Worm (Caenorhabditis elegans): Measurements from ENCODE around the gene pyt-1.
A peak's percentile ranks its signal among the peaks of the same experiment; 100 is the strongest.

Gene pyt-1

DNA sequence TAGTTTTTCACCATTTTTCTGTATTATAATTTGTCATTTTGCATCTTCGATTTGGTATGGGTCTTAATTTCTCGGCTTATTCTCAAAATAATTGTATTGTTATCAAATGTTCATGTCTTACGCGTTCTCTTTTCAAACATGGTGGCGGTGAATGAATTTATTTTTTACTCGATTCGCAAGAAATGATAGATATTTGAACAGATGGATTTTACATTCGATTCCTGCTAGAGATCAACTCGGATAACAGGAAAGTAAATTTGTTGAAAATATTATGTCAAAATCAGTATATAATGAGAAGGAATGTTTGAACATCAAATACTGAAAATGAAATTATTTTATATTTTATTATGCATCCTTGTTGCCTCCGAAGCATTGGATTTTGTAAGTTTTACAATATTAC lies 46.1 kb downstream of the pyt-1 start, which contains the start of gene ZK856.4:
Gene ZK856.4, plus strand, starts transcription at position 301 of the 400 bp plus-strand sequence.
- TF ChIP-seq fos-1 (tag; optimal IDR thresholded peaks at IDR 0.05) (no peak), pha-4 (GFP tag; IDR thresholded peaks at IDR 0.05) (no peak), pha-4 (tag; optimal IDR thresholded peaks at IDR 0.05) (no peak), daf-16 (GFP tag; optimal IDR thresholded peaks at IDR 0.05) (no peak), daf-16 (tag; optimal IDR thresholded peaks at IDR 0.05) (no peak), egl-43 (GFP tag; IDR thresholded peaks at IDR 0.05) (no peak), nhr-237 (tag; optimal IDR thresholded peaks at IDR 0.05) (no peak), lim-7 (GFP tag; IDR thresholded peaks at IDR 0.05) (no peak), nhr-77 (tag; optimal IDR thresholded peaks at IDR 0.05) (no peak), cey-2 (tag; optimal IDR thresholded peaks at IDR 0.05; ENCODE audit: borderline replicate concordance, insufficient read depth) (no peak), ceh-82 (tag; optimal IDR thresholded peaks at IDR 0.05) (no peak), ztf-11 (tag; optimal IDR thresholded peaks at IDR 0.05) (no peak), mes-2 (tag; optimal IDR thresholded peaks at IDR 0.05; ENCODE audit: poor library complexity, severe bottlenecking) (no peak), lin-38 (GFP tag; IDR thresholded peaks at IDR 0.05) (no peak), skn-1 (tag; optimal IDR thresholded peaks at IDR 0.05) (no peak), ceh-62 (tag; optimal IDR thresholded peaks at IDR 0.05) (no peak), F49E8.2 (tag; optimal IDR thresholded peaks at IDR 0.05; ENCODE audit: borderline replicate concordance) (no peak), madf-9 (GFP tag; conservative IDR thresholded peaks at IDR 0.05) (no peak), sdz-12 (GFP tag; optimal IDR thresholded peaks at IDR 0.05) (no peak), gei-8 (GFP tag; optimal IDR thresholded peaks at IDR 0.05) (no peak), ceh-44 (GFP tag; IDR thresholded peaks at IDR 0.05) (no peak)

- no peak for TF ChIP-seq daf-16 (GFP tag; optimal IDR thresholded peaks at IDR 0.05)
- peak; percentile 49 for TF ChIP-seq daf-16 (tag; optimal IDR thresholded peaks at IDR 0.05)
- TF ChIP-seq pha-4 (GFP tag; IDR thresholded peaks at IDR 0.05), result no peak
- TF ChIP-seq pha-4 (tag; optimal IDR thresholded peaks at IDR 0.05), result no peak
- TF ChIP-seq hif-1 (tag; optimal IDR thresholded peaks at IDR 0.05), result peak in 1 of 2 experiments; percentile 74
- TF ChIP-seq dve-1 (tag; optimal IDR thresholded peaks at IDR 0.05; ENCODE audit: insufficient read depth), result peak; percentile 4
- peak; percentile 27 for TF ChIP-seq nhr-28 (tag; optimal IDR thresholded peaks at IDR 0.05)
- TF ChIP-seq vab-7 (GFP tag; IDR thresholded peaks at IDR 0.05), result no peak
Observed at ce11 chrV:10179235-10179634, 49.9 kb downstream of the pyt-1 start, which contains the start of gene cul-5. Gene cul-5, plus strand, starts transcription at chrV:10179535.
